Fruit fly (Drosophila melanogaster): ENCODE measurements around the gene CG31103.
A peak's percentile ranks its signal among the peaks of the same experiment; 100 is the strongest.

dm6 chr3R:25174244-25174643, 44.9 kb upstream of the CG31103 start:
- TF ChIP-seq CG8478 (optimal IDR thresholded peaks at IDR 0.05), result no peak
- peak; percentile 89 for TF ChIP-seq pan (optimal IDR thresholded peaks at IDR 0.05)
